Worm (Caenorhabditis elegans) whole organism, L1 larva: ENCODE data around the gene F47E1.2.

ENCODE experiments used
- lin-39 ChIP-seq: fragments of 150-350 bp; optimal IDR thresholded peaks from 2 replicates; lab custom pipeline; 2014; ENCODE audit warnings: missing biosample characterization, missing genetic modification reagents, missing genetic modification characterization
- sptf-1 ChIP-seq: fragments of 150-350 bp; optimal IDR thresholded peaks from 2 replicates; lab custom pipeline; 2014; ENCODE audit warnings: missing biosample characterization, missing genetic modification characterization
- unc-86 ChIP-seq: sonication (generic microtip); optimal IDR thresholded peaks from 2 replicates; lab custom pipeline; 2016; ENCODE audit warnings: missing genetic modification characterization, missing compliant biosample characterization

- no peak for TF ChIP-seq unc-86
- TF ChIP-seq sptf-1, result no peak
- TF ChIP-seq lin-39, result no peak
Observed at ce11 chrX:9025484-9025883, 32.0 kb upstream of the F47E1.2 start.
